Worm (Caenorhabditis elegans) whole organism, young adult: ENCODE data around the gene ddn-1.

Source experiments
- B0035.1 ChIP-seq: sonication (generic microtip); optimal IDR thresholded peaks from 2 replicates; lab custom pipeline; 2016; ENCODE audit warnings: missing genetic modification characterization, mild to moderate bottlenecking, missing compliant biosample characterization, missing genotype, missing genetic modification reagents
- B0336.3 ChIP-seq: fragments of 200-800 bp; sonication (Bioruptor generic); IDR thresholded peaks from 2 replicates; pipeline ENCODE4 v1.3.6; 2022; ENCODE audit warnings: missing genetic modification characterization, missing compliant biosample characterization
- D2030.7 ChIP-seq: fragments of 200-800 bp; sonication (Bioruptor generic); IDR thresholded peaks from 2 replicates; pipeline ENCODE4 v1.3.6; 2022; ENCODE audit warnings: missing genetic modification reagents, missing genetic modification characterization, missing compliant biosample characterization
- F49E8.2 ChIP-seq: sonication (generic microtip); optimal IDR thresholded peaks from 3 replicates; lab custom pipeline; 2017; ENCODE audit warnings: missing genetic modification characterization, mild to moderate bottlenecking, missing compliant biosample characterization, antibody characterized with exemption, moderate library complexity; ENCODE audit not compliant: insufficient read depth
- F57C9.4 ChIP-seq: sonication (generic microtip); optimal IDR thresholded peaks from 2 replicates; lab custom pipeline; 2017; ENCODE audit warnings: mild to moderate bottlenecking, missing genetic modification characterization, missing compliant biosample characterization
- K12H6.12 ChIP-seq: fragments of 200-800 bp; sonication (Bioruptor generic); optimal IDR thresholded peaks from 2 replicates; lab custom pipeline; 2018; ENCODE audit warnings: mild to moderate bottlenecking, missing genetic modification characterization, missing compliant biosample characterization
- T07F8.4 ChIP-seq: sonication (generic microtip); optimal IDR thresholded peaks from 2 replicates; lab custom pipeline; 2016; ENCODE audit warnings: mild to moderate bottlenecking, missing genetic modification characterization, moderate library complexity, missing compliant biosample characterization
- Y79H2A.3 ChIP-seq: fragments of 200-800 bp; sonication (Bioruptor generic); conservative IDR thresholded peaks from 2 replicates; pipeline ENCODE4 v1.3.6; 2022; ENCODE audit warnings: missing genetic modification reagents, missing genetic modification characterization, missing compliant biosample characterization
- Y95B8A.8 ChIP-seq: fragments of 200-800 bp; sonication (Bioruptor generic); IDR thresholded peaks from 2 replicates; pipeline ENCODE4 v1.3.6; 2022; ENCODE audit warnings: missing genetic modification reagents, missing genetic modification characterization, missing compliant biosample characterization
- ama-1 ChIP-seq, 3 experiments: fragments of 150-350 bp in 1 of 3; sonication (generic microtip) in 2 of 3; optimal IDR thresholded peaks; 2 replicates each; lab custom pipeline; 2014 to 2018; ENCODE audit warnings: missing biosample characterization in 2 of 3, missing genetic modification characterization in 2 of 3, missing genetic modification reagents in 2 of 3
- aptf-2 ChIP-seq: fragments of 200-800 bp; sonication (Bioruptor generic); conservative IDR thresholded peaks from 2 replicates; pipeline ENCODE4 v1.3.6; 2022; ENCODE audit warnings: missing genetic modification reagents, missing genetic modification characterization, missing compliant biosample characterization
- atf-7 ChIP-seq: sonication (generic microtip); optimal IDR thresholded peaks from 2 replicates; lab custom pipeline; 2017; ENCODE audit warnings: mild to moderate bottlenecking, missing genetic modification characterization, missing compliant biosample characterization
- bed-1 ChIP-seq: fragments of 200-800 bp; sonication (Bioruptor generic); IDR thresholded peaks from 2 replicates; pipeline ENCODE4 v1.3.6; 2022; ENCODE audit warnings: missing genetic modification reagents, missing genetic modification characterization, missing compliant biosample characterization
- bed-2 ChIP-seq: fragments of 200-800 bp; sonication (Bioruptor generic); IDR thresholded peaks from 2 replicates; pipeline ENCODE4 v1.3.6; 2022; ENCODE audit warnings: missing genetic modification reagents, missing genetic modification characterization, missing compliant biosample characterization
- cebp-2 ChIP-seq: fragments of 200-800 bp; sonication (Bioruptor generic); IDR thresholded peaks from 2 replicates; pipeline ENCODE4 v1.3.6; 2022; ENCODE audit warnings: missing genetic modification characterization, missing compliant biosample characterization
- ceh-100 ChIP-seq: fragments of 200-800 bp; sonication (Bioruptor generic); IDR thresholded peaks from 2 replicates; pipeline ENCODE4 v1.3.6; 2022; ENCODE audit warnings: missing genetic modification reagents, missing genetic modification characterization, missing compliant biosample characterization
- ceh-40 ChIP-seq: fragments of 200-800 bp; sonication (Bioruptor generic); IDR thresholded peaks from 2 replicates; pipeline ENCODE4 v1.3.6; 2022; ENCODE audit warnings: missing genetic modification characterization, missing compliant biosample characterization
- dox-1 ChIP-seq: fragments of 200-800 bp; sonication (Bioruptor generic); IDR thresholded peaks from 2 replicates; pipeline ENCODE4 v1.3.6; 2022; ENCODE audit warnings: missing genetic modification reagents, missing genetic modification characterization, missing compliant biosample characterization
- dpff-1 ChIP-seq: sonication (generic microtip); optimal IDR thresholded peaks from 2 replicates; lab custom pipeline; 2017; ENCODE audit warnings: mild to moderate bottlenecking, missing genetic modification characterization, missing compliant biosample characterization
- efl-1 ChIP-seq: fragments of 150-350 bp; optimal IDR thresholded peaks from 2 replicates; lab custom pipeline; 2014; ENCODE audit warnings: missing biosample characterization, missing genetic modification reagents, missing genetic modification characterization
- gei-17 ChIP-seq: fragments of 200-800 bp; sonication (Bioruptor generic); optimal IDR thresholded peaks from 2 replicates; lab custom pipeline; 2018; ENCODE audit warnings: mild to moderate bottlenecking, missing genetic modification characterization, missing compliant biosample characterization
- hlh-26 ChIP-seq: fragments of 200-800 bp; sonication (Bioruptor generic); conservative IDR thresholded peaks from 2 replicates; pipeline ENCODE4 v1.3.6; 2022; ENCODE audit warnings: missing genetic modification reagents, missing genetic modification characterization, missing compliant biosample characterization
- hmg-1.2 ChIP-seq: fragments of 200-800 bp; sonication (Bioruptor generic); IDR thresholded peaks from 2 replicates; pipeline ENCODE4 v1.3.6; 2022; ENCODE audit warnings: missing genetic modification reagents, missing genetic modification characterization, missing compliant biosample characterization
- hmg-20 ChIP-seq: fragments of 200-800 bp; sonication (Bioruptor generic); IDR thresholded peaks from 2 replicates; pipeline ENCODE4 v1.3.6; 2022; ENCODE audit warnings: missing genetic modification reagents, missing genetic modification characterization, missing compliant biosample characterization
- hrde-1 ChIP-seq: sonication (generic microtip); optimal IDR thresholded peaks from 2 replicates; lab custom pipeline; 2016; ENCODE audit warnings: missing genetic modification characterization, mild to moderate bottlenecking, missing compliant biosample characterization, moderate library complexity, missing genotype, missing genetic modification reagents, borderline replicate concordance
- let-607 ChIP-seq, 2 experiments: fragments of 200-800 bp in 1 of 2; sonication (Bioruptor generic) in 1 of 2; sonication (generic microtip) in 1 of 2; optimal IDR thresholded peaks; 2 replicates each; lab custom pipeline; 2016 to 2018; ENCODE audit warnings: mild to moderate bottlenecking in 2 of 2, missing compliant biosample characterization in 2 of 2, missing genetic modification characterization in 2 of 2, moderate library complexity in 2 of 2, missing genotype in 1 of 2
- madf-3 ChIP-seq: fragments of 200-800 bp; sonication (Bioruptor generic); IDR thresholded peaks from 2 replicates; pipeline ENCODE4 v1.3.6; 2022; ENCODE audit warnings: missing genetic modification reagents, missing genetic modification characterization, missing compliant biosample characterization
- sdz-38 ChIP-seq: sonication (generic microtip); optimal IDR thresholded peaks from 2 replicates; lab custom pipeline; 2016; ENCODE audit warnings: missing genotype, missing genetic modification characterization, missing compliant biosample characterization
- sea-2 ChIP-seq: fragments of 200-800 bp; sonication (Bioruptor generic); IDR thresholded peaks from 2 replicates; pipeline ENCODE4 v1.3.6; 2022; ENCODE audit warnings: missing genetic modification characterization, missing compliant biosample characterization
- tbp1 ChIP-seq: fragments of 200-800 bp; sonication (Bioruptor generic); optimal IDR thresholded peaks from 2 replicates; lab custom pipeline; 2018; ENCODE audit warnings: mild to moderate bottlenecking, missing genetic modification characterization, missing compliant biosample characterization
- tbx-9 ChIP-seq: sonication (generic microtip); optimal IDR thresholded peaks from 2 replicates; lab custom pipeline; 2016; ENCODE audit warnings: borderline replicate concordance, missing genetic modification characterization, inconsistent platforms, missing compliant biosample characterization
- unc-62 ChIP-seq: fragments of 150-350 bp; optimal IDR thresholded peaks from 2 replicates; lab custom pipeline; 2014; ENCODE audit warnings: missing biosample characterization, missing genetic modification reagents, missing genetic modification characterization
- ztf-18 ChIP-seq: sonication (generic microtip); optimal IDR thresholded peaks from 2 replicates; lab custom pipeline; 2016; ENCODE audit warnings: missing genotype, mild to moderate bottlenecking, missing genetic modification characterization, missing compliant biosample characterization
- ztf-22 ChIP-seq: fragments of 200-800 bp; sonication (Bioruptor generic); optimal IDR thresholded peaks from 2 replicates; lab custom pipeline; 2018; ENCODE audit warnings: mild to moderate bottlenecking, missing genetic modification characterization, moderate library complexity, missing compliant biosample characterization
- ztf-25 ChIP-seq: fragments of 200-800 bp; sonication (Bioruptor generic); IDR thresholded peaks from 2 replicates; pipeline ENCODE4 v1.3.6; 2022; ENCODE audit warnings: missing genetic modification reagents, missing genetic modification characterization, missing compliant biosample characterization
- ztf-6 ChIP-seq: fragments of 200-800 bp; sonication (Bioruptor generic); IDR thresholded peaks from 2 replicates; pipeline ENCODE4 v1.3.6; 2022; ENCODE audit warnings: missing genetic modification reagents, missing genetic modification characterization, missing compliant biosample characterization

Gene ddn-1

ce11 chrV:8765938-8766337 lies 5.6 kb upstream of the ddn-1 start, which contains the start of gene B0507.9:
Gene B0507.9, minus strand, starts transcription at chrV:8766038.
- TF ChIP-seq K12H6.12 (tag; lab: Kevin White, UChicago) (no peak), bed-1 (GFP tag; lab: Robert Waterston, UW) (no peak)

- no peak for TF ChIP-seq atf-7 (tag; lab: Kevin White, UChicago)
- TF ChIP-seq sdz-38 (tag; lab: Kevin White, UChicago) = no peak
- TF ChIP-seq sea-2 = no peak
- no peak for TF ChIP-seq aptf-2
- TF ChIP-seq hmg-20 (GFP tag; lab: Robert Waterston, UW) = no peak
- TF ChIP-seq hrde-1 (tag; lab: Kevin White, UChicago) = no peak
- no peak for TF ChIP-seq tbp1
- no peak for TF ChIP-seq ceh-40 (GFP tag; lab: Robert Waterston, UW)
- no peak for TF ChIP-seq T07F8.4 (tag; lab: Kevin White, UChicago)
- no peak for TF ChIP-seq ztf-6 (GFP tag; lab: Robert Waterston, UW)
- TF ChIP-seq dpff-1 (tag; lab: Kevin White, UChicago) = no peak
- TF ChIP-seq madf-3 (GFP tag; lab: Robert Waterston, UW) = no peak
- no peak for TF ChIP-seq bed-2 (GFP tag; lab: Robert Waterston, UW)
- no peak for TF ChIP-seq cebp-2
- TF ChIP-seq tbx-9 (tag; lab: Kevin White, UChicago) = no peak
- TF ChIP-seq, all 124 proteins: peak for 0
Measured at ce11 chrV:8762861-8763260, 2.5 kb upstream of the ddn-1 start, which contains the start of gene B0507.8. Gene B0507.8, minus strand, starts transcription at chrV:8762961.

- TF ChIP-seq ztf-25 (GFP tag; lab: Robert Waterston, UW) (no peak), ztf-18 (tag; lab: Kevin White, UChicago) (no peak), Y79H2A.3 (no peak), gei-17 (GFP tag; lab: Kevin White, UChicago) (no peak)
Measured at ce11 chrV:8758618-8759017, 1.7 kb downstream of the ddn-1 start, which contains the start of gene B0507.7. Gene B0507.7, minus strand, starts transcription at chrV:8758718.

DNA sequence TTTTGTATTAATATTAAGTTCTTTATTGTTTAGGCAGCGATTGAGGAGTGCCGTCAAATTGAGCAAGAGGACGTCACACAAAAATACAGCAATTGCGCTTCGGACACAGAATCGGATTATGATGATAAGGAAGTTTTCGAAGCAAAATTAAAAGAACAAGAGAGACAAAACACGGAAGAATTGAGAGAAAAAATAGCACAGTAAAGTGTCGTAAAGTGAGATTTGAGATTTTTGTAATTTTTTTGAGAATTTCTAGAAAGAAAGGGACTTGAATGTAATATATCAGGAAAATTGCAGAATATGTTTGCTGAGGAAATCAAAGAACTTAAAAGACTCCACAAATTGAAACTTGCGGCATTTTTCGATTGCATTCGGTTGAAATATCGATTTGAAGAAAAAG lies 5.6 kb downstream of the ddn-1 start, which contains the start of gene B0507.4:
Gene B0507.4, plus strand, starts transcription at position 301 of the 400 bp plus-strand sequence.
- no peak for TF ChIP-seq hmg-1.2
- TF ChIP-seq cebp-2 = no peak
- TF ChIP-seq unc-62 = no peak
- TF ChIP-seq ama-1 (optimal IDR thresholded peaks at IDR 0.05; lab: Kevin White, UChicago) = no peak
- no peak for TF ChIP-seq ama-1 (GFP tag; optimal IDR thresholded peaks at IDR 0.05; lab: Kevin White, UChicago)

- no peak for TF ChIP-seq sdz-38 (tag; lab: Kevin White, UChicago)
- no peak for TF ChIP-seq F49E8.2 (tag; lab: Kevin White, UChicago)
- no peak for TF ChIP-seq F57C9.4 (tag; lab: Kevin White, UChicago)
- TF ChIP-seq unc-62 = no peak
- TF ChIP-seq ceh-100 = no peak
- no peak for TF ChIP-seq Y79H2A.3
- no peak for TF ChIP-seq dox-1 (GFP tag; lab: Robert Waterston, UW)
Measured at ce11 chrV:8753395-8753794, 6.9 kb downstream of the ddn-1 start, which contains the start of gene B0507.5. Gene B0507.5, plus strand, starts transcription at chrV:8753695.

- TF ChIP-seq Y95B8A.8 = no peak
- TF ChIP-seq let-607 (tag; optimal IDR thresholded peaks at IDR 0.05; lab: Kevin White, UChicago) = no peak
- no peak for TF ChIP-seq hlh-26 (GFP tag; lab: Robert Waterston, UW)
- no peak for TF ChIP-seq B0035.1 (tag; lab: Kevin White, UChicago)
- TF ChIP-seq gei-17 (GFP tag; lab: Kevin White, UChicago) = no peak
- no peak for TF ChIP-seq hmg-1.2
- no peak for TF ChIP-seq cebp-2
- no peak for TF ChIP-seq ztf-22 (GFP tag; lab: Kevin White, UChicago)
- no peak for TF ChIP-seq K12H6.12 (tag; lab: Kevin White, UChicago)
- TF ChIP-seq dox-1 (GFP tag; lab: Robert Waterston, UW) = no peak
- no peak for TF ChIP-seq efl-1 (GFP tag; lab: Kevin White, UChicago)
- TF ChIP-seq B0336.3 = no peak
- TF ChIP-seq D2030.7 (GFP tag; lab: Robert Waterston, UW) = no peak
Measured at ce11 chrV:8745858-8746257, 14.5 kb downstream of the ddn-1 start, which contains the start of gene B0507.6. Gene B0507.6, plus strand, starts transcription at chrV:8746158.
